Fruit fly (Drosophila melanogaster): ENCODE measurements around the gene CG3386.
A peak's percentile ranks its signal among the peaks of the same experiment; 100 is the strongest.

The CG3386 gene

DNA sequence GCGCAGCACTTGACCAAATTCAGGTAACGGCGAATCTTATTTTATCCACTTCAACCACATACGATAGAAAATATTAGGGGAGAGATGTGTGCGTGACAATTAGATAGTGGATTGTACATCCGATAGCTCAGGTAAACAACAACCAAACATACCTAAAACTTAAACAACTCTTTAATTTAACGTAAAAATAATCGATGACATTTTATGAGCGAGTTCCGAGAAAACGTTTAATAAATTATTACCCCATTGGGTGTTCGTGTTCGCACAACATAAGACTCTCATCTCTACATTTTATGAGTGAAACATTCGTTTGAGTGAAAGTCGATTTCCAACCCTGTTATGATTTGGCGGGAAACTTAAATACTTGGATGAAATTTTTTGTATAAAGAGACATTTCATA is 2.0 kb downstream of the CG3386 start, which contains the start of gene CG17129 (continued):
- TF ChIP-seq Dp (GFP tag; optimal IDR thresholded peaks at IDR 0.05) (peak; percentile 80), lab (GFP tag; optimal IDR thresholded peaks at IDR 0.05) (peak; percentile 73), run (tag; optimal IDR thresholded peaks at IDR 0.05) (no peak), sisA (GFP tag; IDR thresholded peaks at IDR 0.05) (peak; percentile 81)

DNA sequence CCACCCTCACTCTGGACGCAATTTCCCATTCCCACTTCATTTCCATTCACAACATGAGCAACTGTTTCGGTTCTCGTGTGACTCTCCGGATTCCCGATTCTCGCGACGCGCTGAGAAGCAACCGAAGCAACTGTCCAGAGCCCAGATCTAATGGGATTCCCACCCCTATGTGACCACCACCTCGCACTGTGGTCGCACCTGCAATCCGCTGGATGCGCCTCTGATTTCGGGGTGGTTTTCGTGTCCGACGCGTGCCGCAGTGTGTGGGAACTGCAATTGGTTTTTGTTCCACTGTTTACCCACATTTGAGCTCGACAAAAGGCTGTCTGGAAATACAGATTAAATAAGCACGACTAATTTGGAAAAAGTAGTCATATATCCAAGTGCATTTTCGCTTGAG is 6.4 kb downstream of the CG3386 start:
- TF ChIP-seq CG8281 (tag; optimal IDR thresholded peaks at IDR 0.05) (no peak), gsb-n (tag; optimal IDR thresholded peaks at IDR 0.05) (peak; percentile 57), CG31388 (GFP tag; optimal IDR thresholded peaks at IDR 0.05) (no peak), CG8290 (GFP tag; optimal IDR thresholded peaks at IDR 0.05) (no peak), CG8290 (tag; optimal IDR thresholded peaks at IDR 0.05) (no peak), onecut (GFP tag; IDR thresholded peaks at IDR 0.05) (no peak), CG9215 (GFP tag; IDR thresholded peaks at IDR 0.05) (no peak), sens (GFP tag) (peak; percentile 41), CG17912 (GFP tag; optimal IDR thresholded peaks at IDR 0.05) (no peak), CG11560 (tag; IDR thresholded peaks at IDR 0.05) (no peak), pros (GFP tag; optimal IDR thresholded peaks at IDR 0.05) (peak; percentile 81), Mad (GFP tag; optimal IDR thresholded peaks at IDR 0.05) (no peak), CG17361 (GFP tag; IDR thresholded peaks at IDR 0.05) (no peak), vfl (GFP tag; optimal IDR thresholded peaks at IDR 0.05) (no peak), Dll (GFP tag; IDR thresholded peaks at IDR 0.05; ENCODE audit: partially characterized antibody) (no peak), dimm (GFP tag; IDR thresholded peaks at IDR 0.05) (no peak), hkb (optimal IDR thresholded peaks at IDR 0.05) (no peak), hkb (GFP tag; IDR thresholded peaks at IDR 0.05) (no peak), luna (GFP tag; optimal IDR thresholded peaks at IDR 0.05) (no peak), tna (GFP tag; IDR thresholded peaks at IDR 0.05; ENCODE audit: partially characterized antibody) (no peak), ato (GFP tag; IDR thresholded peaks at IDR 0.05; ENCODE audit: partially characterized antibody) (no peak), CG7372 (GFP tag; IDR thresholded peaks at IDR 0.05) (no peak), cad (GFP tag; optimal IDR thresholded peaks at IDR 0.05) (no peak), danr (GFP tag; IDR thresholded peaks at IDR 0.05) (no peak), CG14050 (GFP tag; IDR thresholded peaks at IDR 0.05) (no peak), Hey (tag; optimal IDR thresholded peaks at IDR 0.05) (peak; percentile 45), BEAF-32 (GFP tag; optimal IDR thresholded peaks at IDR 0.05) (no peak), Antp (GFP tag; optimal IDR thresholded peaks at IDR 0.05) (no peak), CG8478 (optimal IDR thresholded peaks at IDR 0.05) (no peak), CG3407 (GFP tag; optimal IDR thresholded peaks at IDR 0.05) (no peak), CG3847 (GFP tag; IDR thresholded peaks at IDR 0.05) (no peak), CG18619 (GFP tag; optimal IDR thresholded peaks at IDR 0.05) (no peak), lov (optimal IDR thresholded peaks at IDR 0.05) (no peak), lov (GFP tag; IDR thresholded peaks at IDR 0.05) (0 out of 3 replicates have a peak, but pooled peaks have one; percentile 25), gsb (GFP tag; IDR thresholded peaks at IDR 0.05) (no peak), seq (GFP tag; IDR thresholded peaks at IDR 0.05) (peak; percentile 37; the same call in 1 of the 2 replicates), ham (GFP tag; IDR thresholded peaks at IDR 0.05) (no peak), nerfin-1 (tag; optimal IDR thresholded peaks at IDR 0.05) (peak; percentile 65), tio (GFP tag; optimal IDR thresholded peaks at IDR 0.05) (no peak), CG7987 (GFP tag; optimal IDR thresholded peaks at IDR 0.05) (no peak), h (optimal IDR thresholded peaks at IDR 0.05) (no peak), MESR4 (GFP tag; optimal IDR thresholded peaks at IDR 0.05) (no peak), CG10267 (tag; optimal IDR thresholded peaks at IDR 0.05) (no peak), Oli (tag; optimal IDR thresholded peaks at IDR 0.05) (no peak)
